Fruit fly (Drosophila melanogaster): Measurements from ENCODE around the gene CG3698.

DNA sequence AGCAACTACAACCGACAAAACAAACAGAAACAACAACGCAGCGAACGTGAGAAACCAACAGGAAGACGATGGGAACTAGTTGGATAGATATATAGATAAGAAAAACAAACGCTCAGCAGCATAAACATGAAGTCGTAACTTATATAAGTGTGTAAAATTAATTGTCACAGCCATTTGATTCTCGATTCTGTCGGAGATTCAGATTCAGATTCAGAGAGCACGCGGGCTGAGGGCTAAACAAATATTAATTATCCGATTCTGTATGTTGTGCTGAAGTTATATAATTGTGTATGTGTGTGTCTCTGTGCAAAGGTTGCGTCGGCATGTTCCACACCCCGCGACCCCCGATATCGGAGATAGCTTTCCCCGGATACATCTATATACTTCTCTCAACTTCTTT is 36.0 kb upstream of the CG3698 start:
- no peak for TF ChIP-seq Blimp-1 (GFP tag; optimal IDR thresholded peaks at IDR 0.05)
- TF ChIP-seq Sin3A (optimal IDR thresholded peaks at IDR 0.05) = no peak
- TF ChIP-seq Elba2 (GFP tag; optimal IDR thresholded peaks at IDR 0.05) = no peak
- TF ChIP-seq schlank (tag; optimal IDR thresholded peaks at IDR 0.05) = no peak
- no peak for TF ChIP-seq Dp (GFP tag; optimal IDR thresholded peaks at IDR 0.05)
- no peak for TF ChIP-seq br (optimal IDR thresholded peaks at IDR 0.05)
- TF ChIP-seq CG8478 (optimal IDR thresholded peaks at IDR 0.05) = no peak
- TF ChIP-seq Abd-B (GFP tag; optimal IDR thresholded peaks at IDR 0.05) = no peak
- no peak for TF ChIP-seq Bgb (GFP tag; IDR thresholded peaks at IDR 0.05; ENCODE audit: partially characterized antibody)
- no peak for TF ChIP-seq ewg (GFP tag; optimal IDR thresholded peaks at IDR 0.05)

Data from whole organism, embryonic.